Fruit fly (Drosophila melanogaster) Kc167 (cell line): ENCODE results near the gene PGRP-SB1.

Experiments used
- Myc ChIP-seq: fragments of >200 bp; optimal IDR thresholded peaks from 2 replicates; lab custom pipeline; 2017; ENCODE audit warnings: missing external identifiers
- Sin3A ChIP-seq: fragments of >200 bp; optimal IDR thresholded peaks from 2 replicates; lab custom pipeline; 2018; ENCODE audit warnings: missing external identifiers
- h ChIP-seq: fragments of >200 bp; optimal IDR thresholded peaks from 3 replicates; lab custom pipeline; 2018; ENCODE audit warnings: missing external identifiers
- insv ChIP-seq: fragments of >200 bp; optimal IDR thresholded peaks from 3 replicates; lab custom pipeline; 2018; ENCODE audit warnings: missing external identifiers
- psq ChIP-seq: fragments of >200 bp; optimal IDR thresholded peaks from 2 replicates; lab custom pipeline; 2017; ENCODE audit warnings: missing external identifiers
- ttk ChIP-seq: sonication (Bioruptor generic); optimal IDR thresholded peaks from 2 replicates; lab custom pipeline; 2017; ENCODE audit warnings: missing external identifiers

Gene PGRP-SB1

dm6 chr3L:16730645-16731044 lies 2.9 kb upstream of the PGRP-SB1 start, which contains the start of gene Dbp73D:
Gene Dbp73D, minus strand, starts transcription at chr3L:16730818.
- TF ChIP-seq Sin3A (no peak), psq (lab: Kevin White, UChicago) (no peak), Myc (lab: Kevin White, UChicago) (no peak), h (lab: Kevin White, UChicago) (no peak), ttk (lab: Kevin White, UChicago) (no peak), insv (lab: Kevin White, UChicago) (no peak)

dm6 chr3L:16726069-16726591 lies 1.7 kb downstream of the PGRP-SB1 start, which contains the start of the genes CG13026 and PGRP-SB2:
Gene CG13026, minus strand, starts transcription at chr3L:16726169.
Gene PGRP-SB2, plus strand, starts transcription at chr3L:16726541.
- TF ChIP-seq psq (lab: Kevin White, UChicago) (no peak), h (lab: Kevin White, UChicago) (no peak), Myc (lab: Kevin White, UChicago) (no peak), Sin3A (no peak), ttk (lab: Kevin White, UChicago) (no peak), insv (lab: Kevin White, UChicago) (no peak)

- no peak for TF ChIP-seq psq (lab: Kevin White, UChicago)
- TF ChIP-seq ttk (lab: Kevin White, UChicago) = no peak
- no peak for TF ChIP-seq Myc (lab: Kevin White, UChicago)
- TF ChIP-seq Sin3A = no peak
- no peak for TF ChIP-seq h (lab: Kevin White, UChicago)
- TF ChIP-seq insv (lab: Kevin White, UChicago) = no peak
Observed at dm6 chr3L:16724561-16724960, 3.2 kb downstream of the PGRP-SB1 start, which contains the start of gene CG13031. Gene CG13031, plus strand, starts transcription at chr3L:16724861.

- TF ChIP-seq insv (lab: Kevin White, UChicago) = no peak
Observed at dm6 chr3L:16714193-16714538, 13.6 kb downstream of the PGRP-SB1 start.

- TF ChIP-seq h (lab: Kevin White, UChicago) (no peak), psq (lab: Kevin White, UChicago) (no peak), Myc (lab: Kevin White, UChicago) (no peak), ttk (lab: Kevin White, UChicago) (no peak), insv (lab: Kevin White, UChicago) (no peak), Sin3A (no peak)
Observed at dm6 chr3L:16713446-16714192, 14.2 kb downstream of the PGRP-SB1 start.

dm6 chr3L:16712371-16712770 lies 15.4 kb downstream of the PGRP-SB1 start:
- no peak for TF ChIP-seq Myc (lab: Kevin White, UChicago)
- TF ChIP-seq insv (lab: Kevin White, UChicago) = no peak
- no peak for TF ChIP-seq Sin3A
- no peak for TF ChIP-seq psq (lab: Kevin White, UChicago)

- TF ChIP-seq ttk (lab: Kevin White, UChicago) (no peak), Sin3A (no peak), h (lab: Kevin White, UChicago) (no peak), insv (lab: Kevin White, UChicago) (no peak)
Observed at dm6 chr3L:16711430-16712228, 16.2 kb downstream of the PGRP-SB1 start, which contains the start of the genes CG43954, Lasp and Dab. Gene CG43954, minus strand, starts transcription at chr3L:16711677. Gene Lasp, minus strand, starts transcription at chr3L:16711677. Gene Dab, plus strand, starts transcription at chr3L:16712126.

- no peak for TF ChIP-seq Myc (lab: Kevin White, UChicago)
- no peak for TF ChIP-seq insv (lab: Kevin White, UChicago)
- no peak for TF ChIP-seq Sin3A
- no peak for TF ChIP-seq psq (lab: Kevin White, UChicago)
- no peak for TF ChIP-seq h (lab: Kevin White, UChicago)
- TF ChIP-seq ttk (lab: Kevin White, UChicago) = no peak
Observed at dm6 chr3L:16710258-16711020, 17.4 kb downstream of the PGRP-SB1 start.

dm6 chr3L:16709673-16710257 lies 18.0 kb downstream of the PGRP-SB1 start:
- TF ChIP-seq Myc (lab: Kevin White, UChicago) = no peak
- TF ChIP-seq h (lab: Kevin White, UChicago) = no peak
- no peak for TF ChIP-seq insv (lab: Kevin White, UChicago)
- no peak for TF ChIP-seq Sin3A
- no peak for TF ChIP-seq psq (lab: Kevin White, UChicago)
- TF ChIP-seq ttk (lab: Kevin White, UChicago) = no peak

- TF ChIP-seq ttk (lab: Kevin White, UChicago) = no peak
- no peak for TF ChIP-seq psq (lab: Kevin White, UChicago)
- no peak for TF ChIP-seq h (lab: Kevin White, UChicago)
- no peak for TF ChIP-seq Myc (lab: Kevin White, UChicago)
- TF ChIP-seq insv (lab: Kevin White, UChicago) = no peak
- no peak for TF ChIP-seq Sin3A
Observed at dm6 chr3L:16708738-16709350, 18.9 kb downstream of the PGRP-SB1 start.
